Worm (Caenorhabditis elegans): ENCODE data around the gene his-62.

his-62 gene

ce11 chrIV:7445236-7445635, 41.1 kb upstream of the his-62 start, which contains the start of gene valv-1:
Gene valv-1 (minus strand): TSS chrIV:7445336.
- TF ChIP-seq ceh-43 (GFP tag; optimal IDR thresholded peaks at IDR 0.05) (no peak), tbx-8 (GFP tag; optimal IDR thresholded peaks at IDR 0.05) (no peak), cnd-1 (tag; optimal IDR thresholded peaks at IDR 0.05) (no peak), blmp-1 (tag; optimal IDR thresholded peaks at IDR 0.05) (no peak), unc-62 (GFP tag; optimal IDR thresholded peaks at IDR 0.05) (no peak), elt-3 (tag; optimal IDR thresholded peaks at IDR 0.05) (no peak), ceh-83 (GFP tag; optimal IDR thresholded peaks at IDR 0.05) (no peak), elt-1 (tag; optimal IDR thresholded peaks at IDR 0.05; ENCODE audit: borderline replicate concordance, insufficient read depth) (no peak), pha-4 (tag; optimal IDR thresholded peaks at IDR 0.05) (no peak), drap-1 (GFP tag; optimal IDR thresholded peaks at IDR 0.05) (no peak), lin-13 (tag; optimal IDR thresholded peaks at IDR 0.05) (no peak), hlh-1 (tag; optimal IDR thresholded peaks at IDR 0.05) (no peak), nhr-12 (tag; optimal IDR thresholded peaks at IDR 0.05) (no peak), zip-8 (tag; optimal IDR thresholded peaks at IDR 0.05) (no peak), sptf-1 (tag; optimal IDR thresholded peaks at IDR 0.05) (no peak)

DNA sequence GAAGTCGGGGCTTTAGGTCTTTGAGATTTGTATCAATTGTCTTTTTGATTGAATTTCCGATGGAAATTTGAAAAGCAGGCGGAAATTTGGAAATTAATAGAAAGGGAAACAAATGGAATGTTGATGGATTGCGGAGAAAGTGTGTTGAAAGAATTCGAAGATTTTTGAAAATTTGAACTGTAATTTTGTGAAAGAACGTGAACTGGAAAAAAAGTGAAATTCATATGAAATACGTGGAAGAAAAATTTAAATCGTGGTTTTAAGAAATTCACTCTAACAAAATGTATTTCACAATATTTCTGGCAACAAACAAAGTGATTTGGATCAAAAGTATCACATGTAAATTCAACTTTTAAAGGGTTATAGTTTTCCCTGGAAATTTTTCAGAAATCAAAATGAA, 40.4 kb upstream of the his-62 start, which contains the start of gene B0496.1:
B0496.1 (plus strand) TSS at position 301 of the 400 bp plus-strand sequence.
- TF ChIP-seq lin-32 (GFP tag; optimal IDR thresholded peaks at IDR 0.05) (no peak), lsy-2 (tag; optimal IDR thresholded peaks at IDR 0.05) (no peak), hlh-1 (tag; optimal IDR thresholded peaks at IDR 0.05) (no peak), nhr-76 (tag; optimal IDR thresholded peaks at IDR 0.05) (no peak), flh-1 (GFP tag; optimal IDR thresholded peaks at IDR 0.05) (no peak), ztf-11 (tag; optimal IDR thresholded peaks at IDR 0.05) (no peak), mls-2 (tag; optimal IDR thresholded peaks at IDR 0.05) (no peak), unc-62 (GFP tag; optimal IDR thresholded peaks at IDR 0.05) (no peak), ces-1 (GFP tag; optimal IDR thresholded peaks at IDR 0.05) (no peak), elt-1 (tag; optimal IDR thresholded peaks at IDR 0.05; ENCODE audit: borderline replicate concordance, insufficient read depth) (no peak), zip-8 (tag; optimal IDR thresholded peaks at IDR 0.05) (no peak), mep-1 (tag; optimal IDR thresholded peaks at IDR 0.05) (no peak), ceh-43 (GFP tag; optimal IDR thresholded peaks at IDR 0.05) (no peak), blmp-1 (tag; optimal IDR thresholded peaks at IDR 0.05) (no peak), ham-2 (GFP tag; optimal IDR thresholded peaks at IDR 0.05) (no peak), cnd-1 (tag; optimal IDR thresholded peaks at IDR 0.05) (no peak), lin-13 (tag; optimal IDR thresholded peaks at IDR 0.05) (no peak)

DNA sequence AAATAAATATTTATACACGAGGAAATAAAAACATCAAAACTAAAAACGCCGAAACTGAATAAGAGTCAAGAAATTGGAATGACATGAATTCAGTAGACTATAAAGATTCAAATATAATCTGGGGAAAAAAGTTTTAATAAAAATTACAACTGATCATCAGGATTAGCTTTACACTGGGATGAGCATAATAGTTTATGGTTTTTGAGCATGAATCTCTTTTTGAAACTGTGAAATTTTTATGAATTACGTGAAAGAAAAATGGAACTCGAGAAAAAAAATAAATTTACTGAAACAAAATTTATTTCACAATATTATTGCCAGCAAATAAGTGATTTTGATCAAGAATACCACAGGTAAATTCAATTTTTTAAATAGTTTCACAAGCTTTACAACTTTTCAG, 38.8 kb upstream of the his-62 start, which contains the start of gene B0496.2:
B0496.2 (plus strand) TSS at position 301 of the 400 bp plus-strand sequence.
- no peak for TF ChIP-seq hlh-1 (tag; optimal IDR thresholded peaks at IDR 0.05)
- no peak for TF ChIP-seq mep-1 (tag; optimal IDR thresholded peaks at IDR 0.05)
- TF ChIP-seq nhr-237 (tag; optimal IDR thresholded peaks at IDR 0.05) = no peak
- no peak for TF ChIP-seq sem-2 (GFP tag; optimal IDR thresholded peaks at IDR 0.05)
- no peak for TF ChIP-seq nhr-28 (tag; optimal IDR thresholded peaks at IDR 0.05)
- TF ChIP-seq pha-4 (tag; optimal IDR thresholded peaks at IDR 0.05) = no peak
- no peak for TF ChIP-seq sptf-1 (tag; optimal IDR thresholded peaks at IDR 0.05)
- TF ChIP-seq bed-3 (GFP tag; optimal IDR thresholded peaks at IDR 0.05) = no peak
- no peak for TF ChIP-seq unc-39 (tag; optimal IDR thresholded peaks at IDR 0.05)
- TF ChIP-seq zip-8 (tag; optimal IDR thresholded peaks at IDR 0.05) = no peak
- TF ChIP-seq elt-3 (tag; optimal IDR thresholded peaks at IDR 0.05) = no peak
- TF ChIP-seq unc-120 (tag; optimal IDR thresholded peaks at IDR 0.05; ENCODE audit: poor library complexity, severe bottlenecking) = no peak
- TF ChIP-seq mls-2 (tag; optimal IDR thresholded peaks at IDR 0.05) = no peak
- TF ChIP-seq tbx-8 (GFP tag; optimal IDR thresholded peaks at IDR 0.05) = no peak
- no peak for TF ChIP-seq unc-62 (GFP tag; optimal IDR thresholded peaks at IDR 0.05)
- no peak for TF ChIP-seq blmp-1 (tag; optimal IDR thresholded peaks at IDR 0.05)
- TF ChIP-seq ceh-43 (GFP tag; optimal IDR thresholded peaks at IDR 0.05) = no peak
- no peak for TF ChIP-seq nhr-12 (tag; optimal IDR thresholded peaks at IDR 0.05)
- no peak for TF ChIP-seq ham-2 (GFP tag; optimal IDR thresholded peaks at IDR 0.05)
- no peak for TF ChIP-seq cnd-1 (tag; optimal IDR thresholded peaks at IDR 0.05)

ce11 chrIV:7451345-7451744, 35.0 kb upstream of the his-62 start, which contains the start of gene tes-1:
Gene tes-1 (minus strand): TSS chrIV:7451445.
- TF ChIP-seq lin-32 (GFP tag; optimal IDR thresholded peaks at IDR 0.05) (no peak), ceh-43 (GFP tag; optimal IDR thresholded peaks at IDR 0.05) (no peak), ceh-83 (GFP tag; optimal IDR thresholded peaks at IDR 0.05) (no peak), unc-62 (GFP tag; optimal IDR thresholded peaks at IDR 0.05) (no peak), nhr-76 (tag; optimal IDR thresholded peaks at IDR 0.05) (no peak)

Data from whole organism, mixed stage, embryonic.